Worm (Caenorhabditis elegans): ENCODE measurements around the gene clec-175.

clec-175 gene

DNA sequence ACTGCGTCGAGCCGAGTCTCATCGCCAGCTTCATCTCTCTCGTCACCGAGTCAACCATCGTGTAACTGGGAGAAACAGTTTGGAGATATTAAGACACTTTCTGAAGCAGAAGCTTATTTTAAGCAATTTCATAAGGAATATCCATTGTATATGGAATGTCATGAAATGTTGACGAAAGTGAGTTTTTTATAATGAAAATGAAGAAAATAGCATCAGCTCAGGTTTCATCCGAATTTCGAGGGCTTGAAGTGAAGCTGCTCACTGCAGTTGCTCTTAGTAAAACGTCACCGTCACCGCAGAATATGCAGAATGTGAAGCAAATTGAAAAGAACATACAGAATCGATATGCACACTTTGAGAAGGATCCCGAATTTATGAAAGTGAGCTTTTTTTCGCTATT, 9.0 kb upstream of the clec-175 start:
- TF ChIP-seq sea-2 (GFP tag; optimal IDR thresholded peaks at IDR 0.05) (no peak), ceh-82 (tag; optimal IDR thresholded peaks at IDR 0.05) (no peak), eor-1 (tag; optimal IDR thresholded peaks at IDR 0.05) (no peak), zag-1 (tag; optimal IDR thresholded peaks at IDR 0.05) (no peak), nhr-12 (tag; optimal IDR thresholded peaks at IDR 0.05) (no peak), unc-62 (GFP tag; optimal IDR thresholded peaks at IDR 0.05) (no peak), ceh-28 (tag; optimal IDR thresholded peaks at IDR 0.05) (no peak)

DNA sequence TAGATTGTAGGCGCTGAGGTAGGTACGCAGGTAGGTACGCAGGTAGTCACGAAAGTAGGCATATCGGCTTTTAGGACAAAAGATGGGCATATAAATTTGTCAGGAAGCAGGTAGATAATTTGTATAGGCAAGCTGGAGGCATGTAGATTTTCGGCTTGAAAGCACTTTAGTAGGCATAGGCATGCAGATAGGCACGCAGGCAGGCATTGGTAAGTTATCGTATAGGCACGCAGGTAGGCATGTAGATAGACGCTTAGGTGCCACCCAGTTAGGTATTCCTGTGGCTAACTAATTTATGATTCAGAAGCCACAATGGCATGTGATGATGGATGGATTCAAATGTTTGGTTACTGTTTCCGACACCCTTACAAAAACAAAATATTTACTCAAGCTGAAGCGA, 897 bp downstream of the clec-175 start:
- TF ChIP-seq egl-5 (tag; optimal IDR thresholded peaks at IDR 0.05) (no peak), elt-3 (tag; optimal IDR thresholded peaks at IDR 0.05) (no peak), elt-2 (tag; optimal IDR thresholded peaks at IDR 0.05) (no peak), ztf-4 (tag; optimal IDR thresholded peaks at IDR 0.05) (no peak), lin-39 (tag; optimal IDR thresholded peaks at IDR 0.05) (no peak), fkh-10 (GFP tag; optimal IDR thresholded peaks at IDR 0.05) (no peak), skn-1 (tag; optimal IDR thresholded peaks at IDR 0.05) (no peak), R02D3.7 (tag; optimal IDR thresholded peaks at IDR 0.05) (no peak), lin-15B (tag; optimal IDR thresholded peaks at IDR 0.05) (no peak), daf-12 (tag; optimal IDR thresholded peaks at IDR 0.05) (no peak), ama-1 (optimal IDR thresholded peaks at IDR 0.05) (no peak)

DNA sequence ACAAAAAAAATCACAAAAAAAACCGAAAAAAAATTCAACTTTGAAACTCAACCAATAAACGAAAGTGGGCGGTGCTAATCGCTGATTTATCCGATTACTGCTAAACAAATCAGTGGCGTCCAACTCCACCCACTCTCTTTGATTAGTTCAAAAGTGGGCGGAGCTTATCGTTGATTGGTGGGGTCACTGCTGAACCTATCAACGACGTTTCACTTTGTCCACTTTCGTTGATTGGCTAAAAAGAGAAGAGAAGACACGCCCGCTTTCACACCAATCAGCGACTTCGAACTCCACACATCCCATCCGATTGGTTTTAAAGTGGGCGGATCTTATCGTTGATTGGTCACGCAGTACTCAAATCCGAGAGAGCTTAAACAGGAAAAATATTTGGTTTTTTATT, 1.8 kb downstream of the clec-175 start:
- no peak for TF ChIP-seq ceh-9 (tag; optimal IDR thresholded peaks at IDR 0.05)
- TF ChIP-seq nfya-1 (tag; optimal IDR thresholded peaks at IDR 0.05; ENCODE audit: insufficient read depth) = peak; percentile 93
- no peak for TF ChIP-seq egl-27 (tag; optimal IDR thresholded peaks at IDR 0.05)
- TF ChIP-seq skn-1 (tag; optimal IDR thresholded peaks at IDR 0.05) = no peak
- TF ChIP-seq lin-15B (tag; optimal IDR thresholded peaks at IDR 0.05) = peak; percentile 3

DNA sequence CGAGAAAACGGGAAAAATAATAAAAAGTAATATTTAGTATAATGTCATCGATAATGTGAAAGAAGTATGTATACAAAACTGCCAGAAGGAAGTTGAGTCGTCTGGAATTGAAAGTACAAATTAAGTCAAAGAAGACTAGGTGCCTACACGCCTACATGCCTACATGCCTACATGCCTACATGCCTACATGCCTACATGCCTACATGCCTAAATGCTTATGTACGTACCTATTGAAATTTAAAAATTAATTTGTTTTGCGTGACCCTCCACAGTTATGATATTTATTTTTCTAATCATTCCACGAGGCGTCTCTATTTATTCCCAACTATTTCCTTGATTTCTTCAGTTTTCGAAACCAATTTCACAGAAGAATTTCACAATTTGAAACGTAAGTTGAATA, 7.8 kb downstream of the clec-175 start, which contains the start of the genes str-185 and R08C7.5:
str-185 (minus strand) TSS at position 101 of the 400 bp plus-strand sequence.
R08C7.5 (plus strand) TSS at position 329 of the 400 bp plus-strand sequence.
- TF ChIP-seq fos-1 (tag; optimal IDR thresholded peaks at IDR 0.05) (no peak), nhr-43 (tag; optimal IDR thresholded peaks at IDR 0.05; ENCODE audit: poor library complexity, severe bottlenecking) (no peak), ztf-11 (tag; optimal IDR thresholded peaks at IDR 0.05) (no peak), nhr-76 (tag; optimal IDR thresholded peaks at IDR 0.05) (no peak), unc-39 (tag; optimal IDR thresholded peaks at IDR 0.05) (no peak), nfya-1 (tag; optimal IDR thresholded peaks at IDR 0.05; ENCODE audit: insufficient read depth) (no peak), egl-5 (tag; optimal IDR thresholded peaks at IDR 0.05) (no peak), ztf-4 (tag; optimal IDR thresholded peaks at IDR 0.05) (no peak), ZK546.5 (tag; optimal IDR thresholded peaks at IDR 0.05) (no peak), R02D3.7 (tag; optimal IDR thresholded peaks at IDR 0.05) (no peak), skn-1 (tag; optimal IDR thresholded peaks at IDR 0.05) (no peak), mdl-1 (tag; optimal IDR thresholded peaks at IDR 0.05) (no peak), elt-3 (tag; optimal IDR thresholded peaks at IDR 0.05) (no peak), hmg-11 (tag; optimal IDR thresholded peaks at IDR 0.05) (no peak)

DNA sequence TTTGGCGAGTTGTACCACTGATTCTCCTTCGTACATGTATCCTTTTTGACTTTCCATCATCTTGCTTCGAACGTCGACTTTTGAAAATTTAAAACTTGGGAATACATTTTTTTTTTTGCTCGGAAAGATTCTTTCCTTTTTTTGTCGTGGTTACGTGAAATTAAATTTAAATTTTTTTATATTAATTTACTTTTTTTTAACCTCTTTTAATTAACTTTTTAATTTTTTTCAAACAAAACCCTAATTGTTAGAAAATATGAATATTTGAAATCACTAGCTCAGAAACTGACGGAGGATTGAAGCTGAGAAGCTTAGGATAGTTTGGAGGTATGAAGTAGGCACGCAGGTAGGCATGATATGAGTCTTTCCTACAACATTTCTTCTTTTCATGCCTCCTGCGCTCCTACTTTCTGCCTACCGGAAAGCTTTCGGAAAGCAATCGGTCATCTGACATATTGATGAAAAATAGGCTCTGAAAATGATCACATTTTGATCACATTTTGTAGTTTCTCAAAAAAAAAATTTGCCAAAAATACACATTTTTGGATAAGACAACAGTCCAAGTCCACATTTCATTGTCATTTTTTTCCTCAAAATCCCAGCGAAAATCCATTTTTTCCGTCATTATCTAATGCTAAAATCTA, 12.4 kb downstream of the clec-175 start, which contains the start of the genes R08C7.8 and R08C7.4:
R08C7.8 (minus strand) TSS at position 101 of the 644 bp plus-strand sequence.
R08C7.4 (plus strand) TSS at position 594 of the 644 bp plus-strand sequence.
- TF ChIP-seq pha-4 (tag; optimal IDR thresholded peaks at IDR 0.05) (no peak), ztf-11 (tag; optimal IDR thresholded peaks at IDR 0.05) (no peak), ceh-16 (tag; optimal IDR thresholded peaks at IDR 0.05) (no peak), ZK546.5 (tag; optimal IDR thresholded peaks at IDR 0.05) (no peak), unc-39 (tag; optimal IDR thresholded peaks at IDR 0.05) (no peak)

DNA sequence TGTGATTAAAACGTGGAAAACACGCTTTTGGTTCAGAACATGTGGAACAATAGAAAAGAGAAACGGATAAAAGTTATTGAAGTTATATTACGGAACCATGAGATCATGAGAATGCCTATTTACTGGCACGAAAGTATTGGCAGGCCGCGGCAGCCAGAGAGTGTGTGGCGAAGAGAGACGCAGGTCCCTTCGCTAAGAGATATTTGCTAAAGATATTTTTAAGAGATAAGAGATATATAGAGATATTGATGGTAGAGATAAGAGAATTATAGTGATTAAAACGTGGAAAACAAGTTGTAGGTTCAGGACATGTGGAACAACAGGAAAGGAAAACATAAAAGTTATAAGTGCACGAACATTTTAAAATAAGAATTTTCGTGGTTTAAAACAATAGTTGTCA, 15.7 kb downstream of the clec-175 start:
- no peak for TF ChIP-seq sea-2 (GFP tag; optimal IDR thresholded peaks at IDR 0.05)
- no peak for TF ChIP-seq nhr-12 (tag; optimal IDR thresholded peaks at IDR 0.05)
- peak; percentile 81 for TF ChIP-seq elt-1 (tag; optimal IDR thresholded peaks at IDR 0.05)
- TF ChIP-seq nfya-1 (tag; optimal IDR thresholded peaks at IDR 0.05; ENCODE audit: insufficient read depth) = no peak
- TF ChIP-seq lsy-12 (tag; optimal IDR thresholded peaks at IDR 0.05) = no peak
- peak; percentile 20 for TF ChIP-seq nhr-23 (tag; optimal IDR thresholded peaks at IDR 0.05)
- TF ChIP-seq ceh-16 (tag; optimal IDR thresholded peaks at IDR 0.05) = no peak
- TF ChIP-seq egl-27 (tag; optimal IDR thresholded peaks at IDR 0.05) = no peak
- TF ChIP-seq pha-4 (tag; optimal IDR thresholded peaks at IDR 0.05) = no peak
- no peak for TF ChIP-seq hmg-11 (tag; optimal IDR thresholded peaks at IDR 0.05)
- no peak for TF ChIP-seq jun-1 (tag; optimal IDR thresholded peaks at IDR 0.05)
- no peak for TF ChIP-seq tbx-2 (tag; optimal IDR thresholded peaks at IDR 0.05)
- TF ChIP-seq nhr-11 (tag; optimal IDR thresholded peaks at IDR 0.05) = no peak
- TF ChIP-seq unc-39 (tag; optimal IDR thresholded peaks at IDR 0.05) = no peak
